Fruit fly (Drosophila melanogaster): ENCODE data around the gene CG13699.

dm6 chr3L:18138280-18138679 is 24.0 kb downstream of the CG13699 start:
- TF ChIP-seq cic (GFP tag; optimal IDR thresholded peaks at IDR 0.05) (no peak), CG14711 (tag; optimal IDR thresholded peaks at IDR 0.05) (no peak), Crg-1 (GFP tag; optimal IDR thresholded peaks at IDR 0.05) (no peak), Clk (GFP tag; optimal IDR thresholded peaks at IDR 0.05) (no peak), tj (GFP tag; optimal IDR thresholded peaks at IDR 0.05) (no peak), toe (GFP tag; optimal IDR thresholded peaks at IDR 0.05) (no peak), CG33017 (tag; optimal IDR thresholded peaks at IDR 0.05) (no peak)
